Fruit fly (Drosophila melanogaster): ENCODE measurements around the gene CG31668.

Gene CG31668

DNA sequence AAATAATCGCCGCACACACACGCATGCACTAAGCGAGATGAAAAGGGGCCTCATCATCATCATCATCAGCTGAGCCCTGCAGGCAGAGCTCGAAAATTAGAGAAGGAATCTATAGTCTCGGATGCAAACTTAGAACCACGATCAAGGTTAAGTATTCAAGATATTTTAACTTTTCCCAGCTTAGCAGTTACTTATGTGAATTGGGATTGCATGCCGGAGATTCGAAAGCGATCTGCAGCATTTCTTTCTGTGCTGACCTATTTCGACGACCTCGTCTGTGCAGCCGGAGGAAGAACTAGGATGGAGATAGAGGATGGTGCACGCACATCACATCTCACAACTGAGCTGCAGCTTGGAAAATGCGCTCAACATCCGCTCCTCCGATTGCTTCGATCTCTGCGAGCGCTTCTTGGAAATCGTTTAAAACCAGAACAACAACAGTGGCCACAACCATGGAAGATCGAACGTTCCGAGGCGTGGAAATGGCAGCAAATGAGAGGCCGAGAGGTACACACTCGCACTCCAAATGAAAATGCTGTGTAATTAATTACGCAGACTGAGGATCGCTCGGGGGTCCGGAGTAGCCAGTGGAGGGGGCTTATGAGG, 23.1 kb downstream of the CG31668 start (continued):
- TF ChIP-seq her (GFP tag; optimal IDR thresholded peaks at IDR 0.05), result peak; percentile 48
- peak; percentile 65 for TF ChIP-seq CG1602 (GFP tag; optimal IDR thresholded peaks at IDR 0.05)
- no peak for TF ChIP-seq vnd (GFP tag; IDR thresholded peaks at IDR 0.05; ENCODE audit: partially characterized antibody)
- TF ChIP-seq Chrac-16 (GFP tag; optimal IDR thresholded peaks at IDR 0.05), result peak; percentile 79
- peak; percentile 93 for TF ChIP-seq Xrp1 (GFP tag; IDR thresholded peaks at IDR 0.05)
- peak; percentile 76 for TF ChIP-seq NC2β (GFP tag; optimal IDR thresholded peaks at IDR 0.05)
- no peak for TF ChIP-seq CG14860 (GFP tag; IDR thresholded peaks at IDR 0.05; ENCODE audit: partially characterized antibody)
- TF ChIP-seq HmgD (GFP tag; optimal IDR thresholded peaks at IDR 0.05), result peak; percentile 27
- no peak for TF ChIP-seq Hr39 (optimal IDR thresholded peaks at IDR 0.05)
- TF ChIP-seq CG13624 (GFP tag; optimal IDR thresholded peaks at IDR 0.05), result peak; percentile 11
- TF ChIP-seq gsb (GFP tag; IDR thresholded peaks at IDR 0.05), result no peak
- no peak for TF ChIP-seq CkIIα-i1 (GFP tag; IDR thresholded peaks at IDR 0.05)
- no peak for TF ChIP-seq HmgZ (tag; optimal IDR thresholded peaks at IDR 0.05)
- peak; percentile 19 for TF ChIP-seq dm (GFP tag; optimal IDR thresholded peaks at IDR 0.05)
- TF ChIP-seq az2 (GFP tag; optimal IDR thresholded peaks at IDR 0.05), result peak; percentile 51
- no peak for TF ChIP-seq Hmx (GFP tag; optimal IDR thresholded peaks at IDR 0.05)
- TF ChIP-seq croc (GFP tag; conservative IDR thresholded peaks at IDR 0.05), result peak; percentile 71
- TF ChIP-seq bowl (GFP tag; IDR thresholded peaks at IDR 0.05), result no peak
- peak; percentile 72 for TF ChIP-seq CG4424 (GFP tag; optimal IDR thresholded peaks at IDR 0.05)
- TF ChIP-seq tx (GFP tag; optimal IDR thresholded peaks at IDR 0.05), result peak; percentile 37
- 0 out of 3 replicates have a peak, but pooled peaks have one; percentile 36 for TF ChIP-seq ken (GFP tag; IDR thresholded peaks at IDR 0.05)
- TF ChIP-seq Dek (tag; optimal IDR thresholded peaks at IDR 0.05), result no peak
- TF ChIP-seq CG7928 (GFP tag; optimal IDR thresholded peaks at IDR 0.05), result no peak
- TF ChIP-seq Doc2 (GFP tag; IDR thresholded peaks at IDR 0.05), result no peak
- no peak for TF ChIP-seq HHEX (GFP tag; optimal IDR thresholded peaks at IDR 0.05)
- TF ChIP-seq CG14965 (GFP tag; optimal IDR thresholded peaks at IDR 0.05; ENCODE audit: borderline replicate concordance), result no peak
- TF ChIP-seq Gsc (GFP tag; IDR thresholded peaks at IDR 0.05), result no peak
- TF ChIP-seq CG10565 (GFP tag; optimal IDR thresholded peaks at IDR 0.05), result peak; percentile 8
- TF ChIP-seq Rx (GFP tag; IDR thresholded peaks at IDR 0.05), result peak; percentile 52; the same call in 1 of the 2 replicates
- no peak for TF ChIP-seq BEAF-32 (GFP tag; optimal IDR thresholded peaks at IDR 0.05)
- peak; percentile 36 for TF ChIP-seq sqz (GFP tag; optimal IDR thresholded peaks at IDR 0.05)
- TF ChIP-seq CG9932 (GFP tag; IDR thresholded peaks at IDR 0.05), result no peak
- peak; percentile 67 for TF ChIP-seq CHES-1-like (GFP tag; optimal IDR thresholded peaks at IDR 0.05)
- peak; percentile 33 for TF ChIP-seq Blimp-1 (GFP tag; optimal IDR thresholded peaks at IDR 0.05)
- no peak for TF ChIP-seq cg (GFP tag; optimal IDR thresholded peaks at IDR 0.05)
- TF ChIP-seq br (optimal IDR thresholded peaks at IDR 0.05), result no peak
- TF ChIP-seq hkb (optimal IDR thresholded peaks at IDR 0.05), result no peak
- TF ChIP-seq hkb (GFP tag; IDR thresholded peaks at IDR 0.05), result peak; percentile 62; the same call in 1 of the 2 replicates
- TF ChIP-seq CG18476 (GFP tag; optimal IDR thresholded peaks at IDR 0.05), result peak; percentile 12
- no peak for TF ChIP-seq CG10543 (GFP tag; optimal IDR thresholded peaks at IDR 0.05)
- peak; percentile 91 for TF ChIP-seq CG33557 (GFP tag; optimal IDR thresholded peaks at IDR 0.05)
- TF ChIP-seq Mad (GFP tag; optimal IDR thresholded peaks at IDR 0.05), result peak; percentile 22
- peak; percentile 45 for TF ChIP-seq CG13424 (tag; optimal IDR thresholded peaks at IDR 0.05)
- TF ChIP-seq Oaz (GFP tag; IDR thresholded peaks at IDR 0.05), result no peak
- TF ChIP-seq sob (GFP tag; IDR thresholded peaks at IDR 0.05), result no peak
- peak; percentile 89 for TF ChIP-seq dan (GFP tag; IDR thresholded peaks at IDR 0.05)
- peak; percentile 18; the same call in 1 of the 2 replicates for TF ChIP-seq Ada2b (GFP tag; IDR thresholded peaks at IDR 0.05)
- peak; percentile 89 for TF ChIP-seq CG2712 (tag; optimal IDR thresholded peaks at IDR 0.05)
- TF ChIP-seq HLH3B (GFP tag; IDR thresholded peaks at IDR 0.05), result no peak; the same call in 1 of the 2 replicates
- no peak for TF ChIP-seq Kr (GFP tag; optimal IDR thresholded peaks at IDR 0.05)
- TF ChIP-seq Pdp1 (GFP tag; optimal IDR thresholded peaks at IDR 0.05), result peak; percentile 45 to 49
- TF ChIP-seq Hand (GFP tag; optimal IDR thresholded peaks at IDR 0.05), result no peak
